Worm (Caenorhabditis elegans): ENCODE measurements around the gene abu-13.

- TF ChIP-seq W03F9.2 (tag; optimal IDR thresholded peaks at IDR 0.05) = no peak
- no peak for TF ChIP-seq dao-5 (tag; optimal IDR thresholded peaks at IDR 0.05)
- no peak for TF ChIP-seq him-1 (tag; optimal IDR thresholded peaks at IDR 0.05)
Observed at ce11 chrIII:6955766-6956165, 10.1 kb upstream of the abu-13 start.
